Worm (Caenorhabditis elegans): ENCODE data around the gene letm-1.

The letm-1 gene

DNA sequence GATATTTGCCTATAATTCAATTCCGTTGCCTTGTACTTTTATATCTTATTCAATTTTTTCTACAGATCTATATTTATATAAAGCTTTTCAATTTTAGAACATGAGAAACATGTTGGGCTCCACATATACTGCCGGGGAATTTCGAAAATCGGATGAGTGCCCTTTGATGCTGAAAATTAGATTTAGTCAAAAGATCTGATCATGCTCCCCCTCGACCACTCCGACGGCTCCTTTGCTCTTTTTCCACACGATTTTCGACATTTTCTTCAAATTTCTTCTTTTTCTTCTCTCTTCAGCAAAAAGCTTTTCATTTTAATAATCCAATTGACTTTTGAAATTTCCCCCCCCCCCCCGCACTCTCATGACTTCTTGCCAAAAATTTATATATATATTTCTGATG lies 20.4 kb downstream of the letm-1 start:
- no peak for TF ChIP-seq ceh-18 (tag; optimal IDR thresholded peaks at IDR 0.05)
- peak; percentile 89 for TF ChIP-seq unc-42 (tag; optimal IDR thresholded peaks at IDR 0.05)

DNA sequence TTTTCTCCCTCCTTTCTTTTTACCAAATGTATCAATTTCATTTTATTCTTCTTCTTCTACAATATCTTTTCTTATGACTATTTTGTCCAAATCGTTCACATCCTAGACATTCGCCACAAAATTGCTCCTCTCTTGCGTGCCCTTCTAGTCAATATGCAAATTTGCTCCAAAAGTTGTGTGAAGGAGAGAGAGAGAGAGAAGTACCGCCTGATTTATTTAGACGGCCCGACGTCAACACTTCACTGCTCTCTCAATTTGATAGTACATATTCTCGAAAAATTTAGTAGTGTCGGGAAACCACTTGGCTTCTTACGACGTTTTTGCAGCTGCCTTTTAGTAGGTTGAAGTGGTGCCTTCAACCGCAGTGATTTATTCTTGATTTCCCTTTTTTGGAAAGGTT lies 25.5 kb downstream of the letm-1 start:
- TF ChIP-seq zip-5 (tag; optimal IDR thresholded peaks at IDR 0.05) (no peak), nhr-11 (tag; optimal IDR thresholded peaks at IDR 0.05) (no peak), unc-42 (tag; optimal IDR thresholded peaks at IDR 0.05) (peak; percentile 64)

DNA sequence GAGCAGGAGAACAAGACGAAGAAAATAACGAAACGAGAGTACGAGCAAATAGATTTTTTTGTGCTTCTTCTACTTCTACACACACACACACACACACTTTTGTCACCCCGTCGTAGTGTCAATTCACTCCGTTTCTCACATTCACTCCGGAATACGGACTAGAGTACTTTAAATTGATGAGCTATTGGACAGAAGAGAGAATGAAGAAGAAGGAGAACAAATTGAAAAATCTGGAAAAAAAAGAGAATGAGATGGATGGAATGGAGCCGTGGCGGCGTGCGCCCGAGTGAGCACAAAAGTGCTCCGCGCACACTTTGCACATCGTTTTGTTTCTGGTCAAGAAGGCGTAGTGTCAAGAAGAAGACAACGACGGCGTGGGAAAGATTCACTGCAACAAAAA lies 26.4 kb downstream of the letm-1 start:
- TF ChIP-seq ets-4 (tag; optimal IDR thresholded peaks at IDR 0.05) = no peak
- peak; percentile 13 for TF ChIP-seq ceh-31 (tag; optimal IDR thresholded peaks at IDR 0.05)

DNA sequence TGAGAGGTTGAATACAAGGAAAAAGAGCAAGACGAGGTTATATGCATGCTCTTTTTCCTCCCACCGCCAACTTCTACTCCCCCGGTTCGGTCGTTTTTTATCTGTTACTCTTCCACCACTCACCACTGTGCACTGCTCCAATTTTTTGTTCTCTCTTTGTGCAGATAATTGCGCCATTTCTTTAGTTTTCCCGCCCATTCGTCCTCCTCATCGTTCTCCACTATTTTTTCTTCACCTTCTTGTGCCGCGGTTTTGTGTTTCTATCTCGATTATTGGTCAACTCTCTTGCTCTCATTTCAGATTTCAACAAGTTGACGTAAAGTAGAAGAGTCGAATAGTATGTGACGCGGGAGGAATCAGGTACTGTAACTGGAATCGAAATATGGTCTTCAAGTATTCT lies 28.5 kb downstream of the letm-1 start, which contains the start of gene T01D3.1:
Gene T01D3.1 (plus strand): TSS at position 301 of the 400 bp plus-strand sequence.
- no peak for TF ChIP-seq hlh-13 (GFP tag; optimal IDR thresholded peaks at IDR 0.05)
- TF ChIP-seq npax-4 (tag; optimal IDR thresholded peaks at IDR 0.05) = no peak
- TF ChIP-seq ztf-16 (tag; optimal IDR thresholded peaks at IDR 0.05) = no peak
- no peak for TF ChIP-seq ets-4 (tag; optimal IDR thresholded peaks at IDR 0.05)
- no peak for TF ChIP-seq T23F11.4 (GFP tag; optimal IDR thresholded peaks at IDR 0.05)

DNA sequence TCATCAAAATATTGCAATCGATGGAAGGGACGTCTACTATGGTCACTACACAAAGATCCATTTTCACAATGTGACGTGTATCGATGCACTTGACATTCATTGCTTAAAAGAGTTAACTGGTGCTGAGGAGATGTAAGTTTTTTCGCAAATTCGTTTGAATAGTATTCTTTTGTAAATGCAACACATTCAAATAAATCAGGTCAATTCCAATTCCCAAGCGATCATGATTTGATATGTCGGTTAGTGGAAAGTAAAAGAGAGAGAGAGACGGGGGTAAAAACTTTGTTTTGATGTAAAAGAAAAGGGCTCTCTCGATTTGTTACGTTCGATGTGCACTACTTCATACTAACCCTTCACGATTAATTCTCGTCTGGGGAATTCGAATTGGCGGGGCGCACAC lies 29.2 kb downstream of the letm-1 start:
- TF ChIP-seq lim-6 (tag; optimal IDR thresholded peaks at IDR 0.05) (no peak), ceh-30 (tag; optimal IDR thresholded peaks at IDR 0.05) (no peak), nhr-11 (tag; optimal IDR thresholded peaks at IDR 0.05) (no peak), ceh-45 (GFP tag; IDR thresholded peaks at IDR 0.05) (no peak), zip-5 (tag; optimal IDR thresholded peaks at IDR 0.05) (no peak), F13H6.1 (tag; optimal IDR thresholded peaks at IDR 0.05) (no peak), nhr-232 (tag; optimal IDR thresholded peaks at IDR 0.05) (no peak), unc-3 (GFP tag; conservative IDR thresholded peaks at IDR 0.05) (no peak), unc-3 (tag; optimal IDR thresholded peaks at IDR 0.05) (no peak), ahr-1 (tag; optimal IDR thresholded peaks at IDR 0.05) (no peak), ceh-31 (tag; optimal IDR thresholded peaks at IDR 0.05) (no peak)

DNA sequence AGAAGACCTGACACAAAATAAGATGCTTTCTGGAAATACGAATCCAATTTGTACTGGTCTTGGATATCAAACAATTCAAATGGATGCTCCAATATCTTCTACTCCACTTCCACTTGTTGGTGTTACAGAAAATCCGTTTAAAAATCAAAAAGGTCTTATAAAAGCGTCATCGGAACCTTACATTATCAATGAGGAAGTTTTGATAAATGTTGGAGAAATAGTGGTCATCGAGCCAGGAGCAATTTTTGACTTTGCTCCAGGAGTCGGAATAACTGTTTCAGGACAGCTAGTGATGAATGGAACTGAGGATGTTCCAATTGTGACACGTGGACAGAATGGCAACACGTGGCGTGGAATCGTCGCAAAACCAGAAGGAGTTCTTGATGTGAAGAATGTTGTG lies 33.0 kb downstream of the letm-1 start:
- no peak for TF ChIP-seq ttx-3 (tag; optimal IDR thresholded peaks at IDR 0.05)
- TF ChIP-seq ceh-30 (tag; optimal IDR thresholded peaks at IDR 0.05) = no peak
- no peak for TF ChIP-seq pros-1 (tag; optimal IDR thresholded peaks at IDR 0.05)
- no peak for TF ChIP-seq K09A11.1 (tag; optimal IDR thresholded peaks at IDR 0.05; ENCODE audit: insufficient read depth)
- no peak for TF ChIP-seq pqm-1 (tag; optimal IDR thresholded peaks at IDR 0.05)
- no peak for TF ChIP-seq unc-3 (GFP tag; conservative IDR thresholded peaks at IDR 0.05)
- TF ChIP-seq unc-3 (tag; optimal IDR thresholded peaks at IDR 0.05) = no peak
- no peak for TF ChIP-seq T23F11.4 (GFP tag; optimal IDR thresholded peaks at IDR 0.05)
- TF ChIP-seq dve-1 (tag; optimal IDR thresholded peaks at IDR 0.05) = no peak
- TF ChIP-seq ceh-2 (tag; optimal IDR thresholded peaks at IDR 0.05) = no peak
- TF ChIP-seq sdc-2 (tag; optimal IDR thresholded peaks at IDR 0.05) = no peak
- no peak for TF ChIP-seq ceh-34 (tag; optimal IDR thresholded peaks at IDR 0.05)
- TF ChIP-seq C38D4.7 (GFP tag; optimal IDR thresholded peaks at IDR 0.05) = no peak
- no peak for TF ChIP-seq pax-1 (tag; optimal IDR thresholded peaks at IDR 0.05)
- TF ChIP-seq K02D7.2 (tag; optimal IDR thresholded peaks at IDR 0.05) = no peak

DNA sequence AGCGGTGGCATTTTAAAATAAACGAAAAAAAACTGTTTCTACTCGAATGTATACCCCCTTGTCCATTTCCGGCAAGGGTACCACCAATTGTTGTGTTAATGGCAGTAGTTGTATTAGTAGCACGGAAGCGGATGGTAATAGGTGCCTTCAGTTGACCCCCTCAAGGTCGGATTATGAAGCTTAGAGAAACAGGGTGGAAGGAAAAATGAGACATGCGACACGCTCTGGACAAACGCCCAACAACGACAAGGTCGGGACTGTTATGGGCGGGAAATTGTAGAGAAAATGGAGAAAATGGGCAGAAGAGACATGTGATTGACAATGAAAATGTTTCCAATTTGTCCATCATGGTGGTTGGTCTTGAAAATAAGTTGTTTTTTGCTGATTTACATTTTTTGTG lies 42.9 kb downstream of the letm-1 start, which contains the start of gene T01D3.3:
Gene T01D3.3 (plus strand): TSS at position 312 of the 400 bp plus-strand sequence.
- TF ChIP-seq pros-1 (tag; optimal IDR thresholded peaks at IDR 0.05) (peak; percentile 31), dve-1 (tag; optimal IDR thresholded peaks at IDR 0.05) (no peak), Y22D7AL.16 (tag; optimal IDR thresholded peaks at IDR 0.05) (no peak), fkh-10 (GFP tag; optimal IDR thresholded peaks at IDR 0.05) (no peak), fkh-6 (tag; optimal IDR thresholded peaks at IDR 0.05) (peak; percentile 5)

Measured in whole organism, late embryonic.